Worm (Caenorhabditis elegans) whole organism, L2 larva: ENCODE results near the gene C50E3.9.

ENCODE experiments used
- aly-2 ChIP-seq: fragments of 150-350 bp; optimal IDR thresholded peaks from 2 replicates; lab custom pipeline; 2014; ENCODE audit warnings: missing biosample characterization, missing genetic modification characterization
- ama-1 ChIP-seq: fragments of 150-350 bp; optimal IDR thresholded peaks from 2 replicates; lab custom pipeline; 2018; ENCODE audit warnings: inconsistent platforms
- egl-27 ChIP-seq: sonication (generic microtip); optimal IDR thresholded peaks from 3 replicates; lab custom pipeline; 2017; ENCODE audit warnings: missing biosample characterization, missing genetic modification reagents, missing genetic modification characterization
- elt-1 ChIP-seq: fragments of 150-350 bp; optimal IDR thresholded peaks from 2 replicates; lab custom pipeline; 2014; ENCODE audit warnings: missing biosample characterization, missing genetic modification characterization
- sma-3 ChIP-seq: sonication (generic microtip); optimal IDR thresholded peaks from 2 replicates; lab custom pipeline; 2016; ENCODE audit warnings: missing genetic modification reagents, missing genetic modification characterization, missing compliant biosample characterization
- zag-1 ChIP-seq: fragments of 150-350 bp; optimal IDR thresholded peaks from 2 replicates; lab custom pipeline; 2014; ENCODE audit warnings: missing biosample characterization, missing genetic modification characterization
- ztf-11 ChIP-seq: sonication (generic microtip); optimal IDR thresholded peaks from 2 replicates; lab custom pipeline; 2017; ENCODE audit warnings: missing biosample characterization, missing genetic modification characterization

DNA sequence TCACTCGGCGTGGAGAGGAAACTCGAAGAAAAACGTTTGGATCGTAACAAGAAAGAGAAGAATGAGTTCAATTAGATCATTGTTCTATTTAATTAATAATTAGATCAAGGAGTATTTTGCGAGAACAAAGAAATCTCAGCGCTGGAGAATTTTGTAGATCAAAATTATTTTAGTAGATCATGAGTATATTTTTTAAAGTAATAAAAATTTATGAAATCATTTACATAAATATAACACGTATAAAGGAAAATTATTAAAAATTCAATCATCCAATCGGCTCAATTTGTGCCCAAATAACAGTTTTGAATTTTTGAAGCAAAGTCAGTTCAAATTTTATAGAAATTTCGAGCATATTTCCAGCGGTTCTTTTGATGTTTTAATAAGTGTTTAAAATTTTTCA is 24.1 kb upstream of the C50E3.9 start, which contains the start of gene C50E3.13:
- TF ChIP-seq aly-2 (tag; lab: Kevin White, UChicago) (no peak), sma-3 (GFP tag; lab: Kevin White, UChicago) (no peak), zag-1 (no peak), elt-1 (tag; lab: Kevin White, UChicago) (no peak), egl-27 (no peak), ama-1 (lab: Kevin White, UChicago) (no peak), ztf-11 (tag; lab: Kevin White, UChicago) (no peak)
